Fruit fly (Drosophila melanogaster) whole organism, embryonic: Measurements from ENCODE around the gene Gyc88E.

Experiments
- CG10959 ChIP-seq: fragments of 200-800 bp; sonication (Bioruptor generic); IDR thresholded peaks from 2 replicates; pipeline ENCODE4 v1.3.6; 2022; ENCODE audit warnings: missing biosample characterization, missing genetic modification characterization
- CG11093 ChIP-seq: fragments of 200-800 bp; sonication (Bioruptor generic); IDR thresholded peaks from 3 replicates; pipeline ENCODE4 v1.3.6; 2022; ENCODE audit warnings: missing biosample characterization, missing genetic modification characterization
- CG12071 ChIP-seq: fragments of 200-800 bp; sonication (Bioruptor generic); optimal IDR thresholded peaks from 3 replicates; lab custom pipeline; 2018; ENCODE audit warnings: missing biosample characterization, mild to moderate bottlenecking, missing genetic modification characterization
- CG13123 ChIP-seq: fragments of 200-800 bp; sonication (Bioruptor generic); optimal IDR thresholded peaks from 2 replicates; lab custom pipeline; 2016; ENCODE audit warnings: missing biosample characterization, missing genetic modification characterization
- CG13287 ChIP-seq: fragments of 200-800 bp; sonication (Bioruptor generic); IDR thresholded peaks from 2 replicates; pipeline ENCODE4 v1.3.6; 2022; ENCODE audit warnings: missing biosample characterization, missing genetic modification characterization; ENCODE audit not compliant: partially characterized antibody
- CG13424 ChIP-seq: fragments of 200-800 bp; sonication (Bioruptor generic); optimal IDR thresholded peaks from 2 replicates; lab custom pipeline; 2019; ENCODE audit warnings: missing biosample characterization, mild to moderate bottlenecking, missing genetic modification characterization, moderate library complexity
- CG14965 ChIP-seq: fragments of 200-800 bp; sonication (Bioruptor generic); optimal IDR thresholded peaks from 2 replicates; lab custom pipeline; 2016; ENCODE audit warnings: missing biosample characterization, missing genetic modification characterization, borderline replicate concordance
- CG15601 ChIP-seq: fragments of 200-800 bp; sonication (Bioruptor generic); optimal IDR thresholded peaks from 3 replicates; lab custom pipeline; 2019; ENCODE audit warnings: missing biosample characterization, mild to moderate bottlenecking, missing genetic modification characterization, moderate library complexity
- CG17361 ChIP-seq: fragments of 200-800 bp; sonication (Bioruptor generic); IDR thresholded peaks from 3 replicates; pipeline ENCODE4 v1.3.6; 2022; ENCODE audit warnings: missing biosample characterization, missing genetic modification characterization
- CG2678 ChIP-seq: fragments of 200-800 bp; sonication (Bioruptor generic); optimal IDR thresholded peaks from 3 replicates; lab custom pipeline; 2019; ENCODE audit warnings: missing biosample characterization, mild to moderate bottlenecking, missing genetic modification characterization, moderate library complexity
- CG30431 ChIP-seq: fragments of 200-800 bp; sonication (Bioruptor generic); optimal IDR thresholded peaks from 2 replicates; lab custom pipeline; 2017; ENCODE audit warnings: missing biosample characterization, missing genetic modification characterization
- CG31441 ChIP-seq: fragments of 200-800 bp; sonication (Bioruptor generic); IDR thresholded peaks from 2 replicates; pipeline ENCODE4 v1.3.6; 2022; ENCODE audit warnings: missing biosample characterization, missing genetic modification characterization
- CG32532 ChIP-seq: fragments of 200-800 bp; sonication (Bioruptor generic); IDR thresholded peaks from 2 replicates; pipeline ENCODE4 v1.3.6; 2022; ENCODE audit warnings: missing biosample characterization, missing genetic modification characterization
- CG4820 ChIP-seq: fragments of 200-800 bp; sonication (Bioruptor generic); optimal IDR thresholded peaks from 3 replicates; lab custom pipeline; 2016; ENCODE audit warnings: missing biosample characterization, missing genetic modification characterization
- CG5180 ChIP-seq: fragments of 200-800 bp; sonication (Bioruptor generic); optimal IDR thresholded peaks from 3 replicates; lab custom pipeline; 2017; ENCODE audit warnings: missing biosample characterization, missing genetic modification characterization, mild to moderate bottlenecking, moderate library complexity, missing genetic modification reagents
- CG6765 ChIP-seq: fragments of 200-800 bp; sonication (Bioruptor generic); optimal IDR thresholded peaks from 3 replicates; lab custom pipeline; 2017; ENCODE audit warnings: missing biosample characterization, mild to moderate bottlenecking, missing genetic modification characterization
- CG7928 ChIP-seq: fragments of 200-800 bp; sonication (Bioruptor generic); optimal IDR thresholded peaks from 2 replicates; lab custom pipeline; 2017; ENCODE audit warnings: missing biosample characterization, mild to moderate bottlenecking, missing genetic modification characterization
- CG8281 ChIP-seq: fragments of 200-800 bp; sonication (Bioruptor generic); optimal IDR thresholded peaks from 2 replicates; lab custom pipeline; 2018; ENCODE audit warnings: missing biosample characterization, mild to moderate bottlenecking, missing genetic modification characterization, moderate library complexity
- CG8478 ChIP-seq: fragments of >200 bp; optimal IDR thresholded peaks from 2 replicates; lab custom pipeline; 2018
- CG9727 ChIP-seq: fragments of 200-800 bp; sonication (Bioruptor generic); optimal IDR thresholded peaks from 3 replicates; lab custom pipeline; 2017; ENCODE audit warnings: missing biosample characterization, mild to moderate bottlenecking, missing genetic modification characterization
- Dek ChIP-seq: fragments of 200-800 bp; sonication (Bioruptor generic); optimal IDR thresholded peaks from 3 replicates; lab custom pipeline; 2019; ENCODE audit warnings: missing biosample characterization, mild to moderate bottlenecking, missing genetic modification characterization, moderate library complexity
- E2f2 ChIP-seq: fragments of 200-800 bp; sonication (Bioruptor generic); IDR thresholded peaks from 2 replicates; pipeline ENCODE4 v1.3.6; 2022; ENCODE audit warnings: missing biosample characterization, missing genetic modification characterization
- Eip74EF ChIP-seq, 2 experiments: fragments of 200-800 bp in 1 of 2; fragments of >200 bp in 1 of 2; sonication (Bioruptor generic) in 1 of 2; optimal IDR thresholded peaks; 2 replicates each; lab custom pipeline; 2017 to 2019; ENCODE audit warnings: missing biosample characterization in 2 of 2, missing genetic modification characterization in 2 of 2, mild to moderate bottlenecking in 1 of 2, moderate library complexity in 1 of 2
- H15 ChIP-seq: fragments of 200-800 bp; sonication (Bioruptor generic); IDR thresholded peaks from 3 replicates; pipeline ENCODE4 v1.3.6; 2022; ENCODE audit warnings: missing biosample characterization, missing genetic modification characterization
- Hand ChIP-seq: fragments of 200-800 bp; sonication (Bioruptor generic); optimal IDR thresholded peaks from 2 replicates; lab custom pipeline; 2017; ENCODE audit warnings: mild to moderate bottlenecking, missing biosample characterization, missing genetic modification reagents, missing genetic modification characterization
- MBD-R2 ChIP-seq: fragments of 200-800 bp; sonication (Bioruptor generic); IDR thresholded peaks from 2 replicates; pipeline ENCODE4 v1.3.6; 2022; ENCODE audit warnings: missing biosample characterization, missing genetic modification characterization
- Myb ChIP-seq: fragments of 200-800 bp; sonication (Bioruptor generic); optimal IDR thresholded peaks from 2 replicates; lab custom pipeline; 2016; ENCODE audit warnings: missing biosample characterization, missing genetic modification characterization
- Oaz ChIP-seq: fragments of 200-800 bp; sonication (Bioruptor generic); IDR thresholded peaks from 2 replicates; pipeline ENCODE4 v1.3.6; 2022; ENCODE audit warnings: missing biosample characterization, missing genetic modification characterization
- Six4 ChIP-seq: fragments of 200-800 bp; sonication (Bioruptor generic); optimal IDR thresholded peaks from 2 replicates; lab custom pipeline; 2016; ENCODE audit warnings: missing biosample characterization, missing genetic modification characterization
- Sry-δ ChIP-seq: fragments of 200-800 bp; sonication (Bioruptor generic); optimal IDR thresholded peaks from 2 replicates; lab custom pipeline; 2016; ENCODE audit warnings: missing biosample characterization, missing genetic modification characterization
- Usf ChIP-seq: fragments of 200-800 bp; sonication (Bioruptor generic); optimal IDR thresholded peaks from 2 replicates; lab custom pipeline; 2017; ENCODE audit warnings: missing genotype, missing biosample characterization, missing genetic modification characterization
- YL-1 ChIP-seq: fragments of 200-800 bp; sonication (Bioruptor generic); optimal IDR thresholded peaks from 3 replicates; lab custom pipeline; 2017; ENCODE audit warnings: missing biosample characterization, mild to moderate bottlenecking, missing genetic modification characterization
- caup ChIP-seq: fragments of 200-800 bp; sonication (Bioruptor generic); optimal IDR thresholded peaks from 3 replicates; lab custom pipeline; 2017; ENCODE audit warnings: missing biosample characterization, mild to moderate bottlenecking, missing genetic modification characterization, moderate library complexity; ENCODE audit not compliant: severe bottlenecking
- cg ChIP-seq: fragments of 200-800 bp; sonication (Bioruptor generic); optimal IDR thresholded peaks from 3 replicates; lab custom pipeline; 2019; ENCODE audit warnings: missing biosample characterization, mild to moderate bottlenecking, missing genetic modification characterization, moderate library complexity
- chm ChIP-seq: fragments of 200-800 bp; sonication (Bioruptor generic); IDR thresholded peaks from 2 replicates; pipeline ENCODE4 v1.3.6; 2022; ENCODE audit warnings: missing biosample characterization, missing genetic modification characterization
- croc ChIP-seq: fragments of 200-800 bp; sonication (Bioruptor generic); conservative IDR thresholded peaks from 3 replicates; pipeline ENCODE4 v1.3.6; 2022; ENCODE audit warnings: missing biosample characterization, missing genetic modification characterization
- dan ChIP-seq: fragments of 200-800 bp; sonication (Bioruptor generic); IDR thresholded peaks from 2 replicates; pipeline ENCODE4 v1.3.6; 2022; ENCODE audit warnings: missing biosample characterization, missing genetic modification characterization
- en ChIP-seq: fragments of 200-800 bp; sonication (Bioruptor generic); optimal IDR thresholded peaks from 2 replicates; lab custom pipeline; 2016; ENCODE audit warnings: missing biosample characterization, missing genetic modification characterization
- fd64A ChIP-seq: fragments of 200-800 bp; sonication (Bioruptor generic); optimal IDR thresholded peaks from 3 replicates; lab custom pipeline; 2018; ENCODE audit warnings: missing biosample characterization, mild to moderate bottlenecking, missing genetic modification characterization
- gem ChIP-seq: fragments of 200-800 bp; sonication (Bioruptor generic); optimal IDR thresholded peaks from 2 replicates; lab custom pipeline; 2019; ENCODE audit warnings: missing biosample characterization, mild to moderate bottlenecking, missing genetic modification characterization, moderate library complexity
- gfzf ChIP-seq: fragments of 200-800 bp; sonication (Bioruptor generic); optimal IDR thresholded peaks from 2 replicates; lab custom pipeline; 2016; ENCODE audit warnings: missing biosample characterization, mild to moderate bottlenecking, missing genetic modification characterization, moderate library complexity
- pho ChIP-seq: fragments of 200-800 bp; sonication (Bioruptor generic); optimal IDR thresholded peaks from 2 replicates; lab custom pipeline; 2016; ENCODE audit warnings: missing biosample characterization, missing genetic modification characterization
- phol ChIP-seq: fragments of 200-800 bp; sonication (Bioruptor generic); optimal IDR thresholded peaks from 3 replicates; lab custom pipeline; 2018; ENCODE audit warnings: missing biosample characterization, mild to moderate bottlenecking, missing genetic modification characterization, moderate library complexity
- ranshi ChIP-seq: fragments of 200-800 bp; sonication (Bioruptor generic); IDR thresholded peaks from 2 replicates; pipeline ENCODE4 v1.3.6; 2022; ENCODE audit warnings: missing biosample characterization, missing genetic modification characterization
- schlank ChIP-seq: fragments of 200-800 bp; sonication (Bioruptor generic); optimal IDR thresholded peaks from 2 replicates; lab custom pipeline; 2018; ENCODE audit warnings: missing biosample characterization, mild to moderate bottlenecking, missing genetic modification characterization
- sd ChIP-seq: fragments of 200-800 bp; sonication (Bioruptor generic); optimal IDR thresholded peaks from 3 replicates; lab custom pipeline; 2018; ENCODE audit warnings: missing biosample characterization, mild to moderate bottlenecking, missing genetic modification characterization, moderate library complexity
- sim ChIP-seq: fragments of 200-800 bp; sonication (Bioruptor generic); IDR thresholded peaks from 2 replicates; pipeline ENCODE4 v1.3.6; 2022; ENCODE audit warnings: missing biosample characterization, missing genetic modification characterization
- slbo ChIP-seq: fragments of 200-800 bp; sonication (Bioruptor generic); IDR thresholded peaks from 2 replicates; pipeline ENCODE4 v1.3.6; 2022; ENCODE audit warnings: missing biosample characterization, missing genetic modification characterization
- sqz ChIP-seq: fragments of 200-800 bp; sonication (Bioruptor generic); optimal IDR thresholded peaks from 3 replicates; lab custom pipeline; 2018; ENCODE audit warnings: missing biosample characterization, mild to moderate bottlenecking, missing genetic modification characterization
- tup ChIP-seq: fragments of 200-800 bp; sonication (Bioruptor generic); optimal IDR thresholded peaks from 2 replicates; lab custom pipeline; 2016; ENCODE audit warnings: missing biosample characterization, mild to moderate bottlenecking, missing genetic modification characterization, moderate library complexity
- wor ChIP-seq: fragments of 200-800 bp; sonication (Bioruptor generic); IDR thresholded peaks from 2 replicates; pipeline ENCODE4 v1.3.6; 2022; ENCODE audit warnings: missing biosample characterization, missing genetic modification characterization
- yki ChIP-seq: fragments of >200 bp; optimal IDR thresholded peaks from 3 replicates; lab custom pipeline; 2018

Gyc88E gene

dm6 chr3R:15119730-15120129 lies 30.4 kb upstream of the Gyc88E start (continued):
- TF ChIP-seq CG13123 (GFP tag; lab: Kevin White, UChicago) = no peak
- TF ChIP-seq pho (GFP tag; lab: Kevin White, UChicago) = peak; percentile 9
- TF ChIP-seq fd64A (GFP tag; lab: Kevin White, UChicago) = no peak
- TF ChIP-seq CG30431 (GFP tag; lab: Kevin White, UChicago) = no peak
- no peak for TF ChIP-seq E2f2 (GFP tag; lab: Robert Waterston, UW)
- no peak for TF ChIP-seq cg (GFP tag; lab: Kevin White, UChicago)
- no peak for TF ChIP-seq CG12071 (GFP tag; lab: Kevin White, UChicago)
- TF ChIP-seq Oaz (GFP tag; lab: Robert Waterston, UW) = no peak
- peak; percentile 8 for TF ChIP-seq phol
- TF ChIP-seq CG8478 (lab: Kevin White, UChicago) = no peak
- no peak for TF ChIP-seq Myb (GFP tag; lab: Kevin White, UChicago)
- TF ChIP-seq CG13287 (GFP tag; lab: Robert Waterston, UW) = no peak
- TF ChIP-seq YL-1 (GFP tag; lab: Kevin White, UChicago) = no peak
- TF ChIP-seq MBD-R2 (GFP tag; lab: Robert Waterston, UW) = no peak
- no peak for TF ChIP-seq Eip74EF (GFP tag; optimal IDR thresholded peaks at IDR 0.05; lab: Kevin White, UChicago)
- peak; percentile 58 for TF ChIP-seq Hand (GFP tag; lab: Kevin White, UChicago)
- TF ChIP-seq CG2678 (tag; lab: Kevin White, UChicago) = peak; percentile 60
- TF ChIP-seq sd (tag; lab: Kevin White, UChicago) = no peak
- TF ChIP-seq gfzf (GFP tag; lab: Kevin White, UChicago) = no peak
- TF ChIP-seq croc = no peak
- TF ChIP-seq dan (GFP tag; lab: Robert Waterston, UW) = no peak
- peak; percentile 59 for TF ChIP-seq slbo (GFP tag; lab: Robert Waterston, UW)
- TF ChIP-seq sqz = peak; percentile 20
- TF ChIP-seq Sry-δ (GFP tag; lab: Kevin White, UChicago) = no peak
- peak; percentile 28; the same call in 1 of the 2 replicates for TF ChIP-seq ranshi (GFP tag; lab: Robert Waterston, UW)
- TF ChIP-seq CG11093 (GFP tag; lab: Robert Waterston, UW) = no peak
- no peak for TF ChIP-seq Six4
- TF ChIP-seq Usf (GFP tag; lab: Kevin White, UChicago) = no peak
- no peak for TF ChIP-seq sim (GFP tag; lab: Robert Waterston, UW)
- peak; percentile 56 for TF ChIP-seq gem
- TF ChIP-seq caup = peak; percentile 12
- no peak for TF ChIP-seq CG7928 (GFP tag; lab: Kevin White, UChicago)
- TF ChIP-seq schlank (tag; lab: Kevin White, UChicago) = no peak
- TF ChIP-seq CG17361 (GFP tag; lab: Robert Waterston, UW) = no peak
- no peak for TF ChIP-seq CG4820 (GFP tag; lab: Kevin White, UChicago)
- no peak for TF ChIP-seq CG9727
- peak; percentile 46 for TF ChIP-seq CG13424 (tag; lab: Kevin White, UChicago)
- TF ChIP-seq CG10959 (GFP tag; lab: Robert Waterston, UW) = no peak
- TF ChIP-seq en (GFP tag; lab: Kevin White, UChicago) = no peak
- TF ChIP-seq wor (GFP tag; lab: Robert Waterston, UW) = no peak
- no peak for TF ChIP-seq CG5180 (GFP tag; lab: Kevin White, UChicago)
- peak; percentile 46; the same call in 1 of the 2 replicates for TF ChIP-seq CG32532 (GFP tag; lab: Robert Waterston, UW)
- peak; percentile 16; the same call in 1 of the 2 replicates for TF ChIP-seq CG31441 (GFP tag; lab: Robert Waterston, UW)
- no peak for TF ChIP-seq yki
- no peak for TF ChIP-seq H15 (GFP tag; lab: Robert Waterston, UW)
- TF ChIP-seq CG14965 (GFP tag; lab: Kevin White, UChicago) = no peak
- TF ChIP-seq tup = no peak
- no peak for TF ChIP-seq CG8281
- no peak for TF ChIP-seq chm (GFP tag; lab: Robert Waterston, UW)
- no peak for TF ChIP-seq CG6765 (GFP tag; lab: Kevin White, UChicago)
- peak; percentile 23 for TF ChIP-seq Dek (tag; lab: Kevin White, UChicago)
- TF ChIP-seq CG15601 (tag; lab: Kevin White, UChicago) = no peak
